Worm (Caenorhabditis elegans) whole organism, young adult: ENCODE results near the gene cyp-14A3.

Experiments used
- B0336.3 ChIP-seq: fragments of 200-800 bp; sonication (Bioruptor generic); IDR thresholded peaks from 2 replicates; pipeline ENCODE4 v1.3.6; 2022; ENCODE audit warnings: missing genetic modification characterization, missing compliant biosample characterization
- ccch-3 ChIP-seq: fragments of 200-800 bp; sonication (Bioruptor generic); optimal IDR thresholded peaks from 2 replicates; lab custom pipeline; 2018; ENCODE audit warnings: mild to moderate bottlenecking, missing genetic modification characterization, missing compliant biosample characterization
- dpl-1 ChIP-seq: fragments of 150-350 bp; optimal IDR thresholded peaks from 2 replicates; lab custom pipeline; 2014; ENCODE audit warnings: missing biosample characterization, missing genetic modification reagents, missing genetic modification characterization
- lin-40 ChIP-seq: sonication (generic microtip); optimal IDR thresholded peaks from 2 replicates; lab custom pipeline; 2016; ENCODE audit warnings: missing genetic modification characterization, mild to moderate bottlenecking, missing compliant biosample characterization, missing genotype, missing genetic modification reagents
- madf-3 ChIP-seq: fragments of 200-800 bp; sonication (Bioruptor generic); IDR thresholded peaks from 2 replicates; pipeline ENCODE4 v1.3.6; 2022; ENCODE audit warnings: missing genetic modification reagents, missing genetic modification characterization, missing compliant biosample characterization
- nfya-1 ChIP-seq: sonication (generic microtip); optimal IDR thresholded peaks from 2 replicates; lab custom pipeline; 2017; ENCODE audit warnings: antibody characterized with exemption, missing compliant biosample characterization, missing genetic modification characterization, borderline replicate concordance; ENCODE audit not compliant: insufficient read depth
- sdz-38 ChIP-seq: sonication (generic microtip); optimal IDR thresholded peaks from 2 replicates; lab custom pipeline; 2016; ENCODE audit warnings: missing genotype, missing genetic modification characterization, missing compliant biosample characterization

DNA sequence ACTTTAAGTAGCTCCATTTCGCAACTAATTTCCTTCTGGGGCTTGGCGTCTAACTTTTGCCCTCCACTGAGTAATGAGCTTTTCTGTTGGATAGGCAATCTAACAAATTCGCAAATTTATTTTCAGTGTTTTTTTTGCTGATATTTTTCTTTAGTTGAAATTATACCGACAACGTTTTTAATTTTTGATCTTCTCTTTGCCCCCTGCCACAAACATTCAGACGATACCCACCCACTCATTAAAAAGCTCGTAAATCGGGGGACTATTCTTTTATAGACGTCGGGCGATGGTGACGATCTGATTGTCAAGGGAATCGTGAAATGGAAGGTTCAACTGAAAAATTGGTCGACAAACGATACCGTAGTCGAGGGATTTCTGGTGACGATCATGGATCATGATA lies 49.7 kb upstream of the cyp-14A3 start:
- TF ChIP-seq ccch-3: no peak
- TF ChIP-seq nfya-1 (tag; lab: Kevin White, UChicago): no peak
- TF ChIP-seq lin-40 (tag; lab: Kevin White, UChicago): no peak
- no peak for TF ChIP-seq sdz-38
- no peak for TF ChIP-seq B0336.3 (GFP tag; lab: Robert Waterston, UW)
- TF ChIP-seq madf-3 (GFP tag; lab: Robert Waterston, UW): no peak
- no peak for TF ChIP-seq dpl-1 (GFP tag; lab: Kevin White, UChicago)
